Worm (Caenorhabditis elegans) whole organism, early embryonic: ENCODE results near the gene Y82E9BR.8.

ENCODE experiments used
- B0310.2 ChIP-seq: sonication (generic microtip); optimal IDR thresholded peaks from 2 replicates; lab custom pipeline; 2016; ENCODE audit warnings: mild to moderate bottlenecking, missing genetic modification characterization, missing compliant biosample characterization
- F13C5.2 ChIP-seq: sonication (generic microtip); optimal IDR thresholded peaks from 2 replicates; lab custom pipeline; 2017; ENCODE audit warnings: mild to moderate bottlenecking, missing genetic modification characterization, inconsistent platforms, missing compliant biosample characterization
- aly-1 ChIP-seq: sonication (generic microtip); optimal IDR thresholded peaks from 2 replicates; lab custom pipeline; 2016; ENCODE audit warnings: missing genetic modification characterization, missing compliant biosample characterization
- ama-1 ChIP-seq: fragments of 150-350 bp; optimal IDR thresholded peaks from 2 replicates; lab custom pipeline; 2014
- ceh-13 ChIP-seq: fragments of 200-800 bp; sonication (Bioruptor generic); optimal IDR thresholded peaks from 2 replicates; lab custom pipeline; 2018; ENCODE audit warnings: mild to moderate bottlenecking, missing genetic modification characterization, missing compliant biosample characterization
- ceh-36 ChIP-seq: sonication (generic microtip); optimal IDR thresholded peaks from 2 replicates; lab custom pipeline; 2016; ENCODE audit warnings: missing genetic modification characterization, inconsistent platforms, missing compliant biosample characterization
- ets-7 ChIP-seq: sonication (generic microtip); optimal IDR thresholded peaks from 2 replicates; lab custom pipeline; 2016; ENCODE audit warnings: missing genotype, missing genetic modification characterization, missing compliant biosample characterization
- flt-1 ChIP-seq: fragments of 200-800 bp; sonication (Bioruptor generic); IDR thresholded peaks from 2 replicates; pipeline ENCODE4 v1.3.6; 2022; ENCODE audit warnings: missing genetic modification characterization, missing compliant biosample characterization
- hmbx-1 ChIP-seq: sonication (generic microtip); optimal IDR thresholded peaks from 2 replicates; lab custom pipeline; 2016; ENCODE audit warnings: mild to moderate bottlenecking, missing genetic modification characterization, missing compliant biosample characterization
- hmg-4 ChIP-seq: fragments of 200-800 bp; sonication (Bioruptor generic); optimal IDR thresholded peaks from 2 replicates; lab custom pipeline; 2018; ENCODE audit warnings: mild to moderate bottlenecking, missing genetic modification characterization, missing compliant biosample characterization
- hnd-1 ChIP-seq: sonication (generic microtip); optimal IDR thresholded peaks from 2 replicates; lab custom pipeline; 2016; ENCODE audit warnings: missing genetic modification characterization, missing compliant biosample characterization
- pes-1 ChIP-seq: fragments of 200-800 bp; sonication (Bioruptor generic); IDR thresholded peaks from 2 replicates; pipeline ENCODE4 v1.3.6; 2022; ENCODE audit warnings: missing genetic modification reagents, missing genetic modification characterization, missing compliant biosample characterization
- scrt-1 ChIP-seq: fragments of 200-800 bp; sonication (Bioruptor generic); IDR thresholded peaks from 2 replicates; pipeline ENCODE4 v1.3.6; 2022; ENCODE audit warnings: missing genetic modification characterization, missing compliant biosample characterization
- sea-1 ChIP-seq: fragments of 200-800 bp; sonication (Bioruptor generic); conservative IDR thresholded peaks from 2 replicates; pipeline ENCODE4 v1.3.6; 2022; ENCODE audit warnings: missing genetic modification characterization, missing compliant biosample characterization
- tbx-11 ChIP-seq: fragments of 200-800 bp; sonication (Bioruptor generic); IDR thresholded peaks from 2 replicates; pipeline ENCODE4 v1.3.6; 2022; ENCODE audit warnings: missing genetic modification characterization, missing compliant biosample characterization
- tbx-37 ChIP-seq: fragments of 200-800 bp; sonication (Bioruptor generic); conservative IDR thresholded peaks from 2 replicates; pipeline ENCODE4 v1.3.6; 2022; ENCODE audit warnings: missing genetic modification reagents, missing genetic modification characterization, missing compliant biosample characterization
- tra-4 ChIP-seq: sonication (generic microtip); optimal IDR thresholded peaks from 2 replicates; lab custom pipeline; 2017; ENCODE audit warnings: missing genetic modification characterization, missing compliant biosample characterization

Gene Y82E9BR.8

DNA sequence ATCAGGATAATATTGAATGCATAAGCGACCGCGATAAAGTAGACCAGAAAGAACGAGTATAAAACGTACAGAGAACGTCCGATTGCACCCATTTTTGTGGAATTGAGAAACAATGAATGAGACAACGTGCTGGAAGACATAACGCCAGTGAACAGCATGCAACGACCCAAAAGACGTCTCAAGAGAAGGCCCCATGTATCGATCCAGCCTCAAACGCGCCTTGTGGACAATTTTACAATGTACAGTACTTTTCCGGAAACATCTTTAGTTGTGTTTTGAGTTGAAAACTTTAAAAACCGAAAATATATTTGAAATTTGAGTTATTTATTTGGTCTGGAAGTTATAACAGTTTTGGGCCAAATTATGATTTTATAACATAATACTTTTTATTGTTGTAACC, 7.1 kb downstream of the Y82E9BR.8 start, which contains the start of gene Y82E9BL.3:
TSS of gene Y82E9BL.3 (minus strand) at position 101 of the 400 bp plus-strand sequence.
- TF ChIP-seq F13C5.2 (tag; lab: Kevin White, UChicago), result no peak
- TF ChIP-seq ets-7 (tag; lab: Kevin White, UChicago), result no peak
- no peak for TF ChIP-seq aly-1 (tag; lab: Kevin White, UChicago)
- no peak for TF ChIP-seq ama-1 (lab: Kevin White, UChicago)
- no peak for TF ChIP-seq ceh-13
- TF ChIP-seq hmbx-1 (tag; lab: Kevin White, UChicago), result no peak
- TF ChIP-seq ceh-36, result no peak

DNA sequence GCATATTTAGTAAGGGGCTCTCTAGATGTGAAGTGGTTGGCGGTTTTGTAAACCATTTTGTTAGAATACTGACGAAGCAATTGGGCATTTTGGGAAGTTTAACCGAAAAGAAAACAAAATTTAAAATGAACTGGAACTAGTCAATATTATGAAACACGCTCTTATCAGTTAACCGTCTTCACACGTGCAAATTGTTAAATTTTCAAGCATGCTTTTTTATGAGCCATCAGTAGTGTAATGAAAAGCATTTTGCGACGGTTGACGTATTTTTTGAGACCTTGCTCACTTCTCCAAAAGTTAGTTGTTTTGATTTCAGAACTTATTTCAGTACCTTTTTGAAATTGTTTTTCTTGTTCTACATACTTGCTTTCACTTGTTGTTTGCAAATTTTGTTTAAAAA, 8.6 kb downstream of the Y82E9BR.8 start, which contains the start of gene fbxa-25:
TSS of gene fbxa-25 (minus strand) at position 138 of the 400 bp plus-strand sequence.
- TF ChIP-seq hnd-1 (tag; lab: Kevin White, UChicago), result no peak
- TF ChIP-seq F13C5.2 (tag; lab: Kevin White, UChicago), result no peak
- TF ChIP-seq ama-1 (lab: Kevin White, UChicago), result no peak
- no peak for TF ChIP-seq flt-1 (GFP tag; lab: Robert Waterston, UW)
- TF ChIP-seq tbx-37 (GFP tag; lab: Robert Waterston, UW), result no peak
- no peak for TF ChIP-seq tbx-11
- TF ChIP-seq tra-4, result no peak
- TF ChIP-seq pes-1 (GFP tag; lab: Robert Waterston, UW), result no peak
- TF ChIP-seq ets-7 (tag; lab: Kevin White, UChicago), result no peak
- TF ChIP-seq aly-1 (tag; lab: Kevin White, UChicago), result no peak
- no peak for TF ChIP-seq B0310.2 (tag; lab: Kevin White, UChicago)
- no peak for TF ChIP-seq scrt-1
- no peak for TF ChIP-seq sea-1
- TF ChIP-seq hmg-4 (GFP tag; lab: Kevin White, UChicago), result no peak
- no peak for TF ChIP-seq hmbx-1 (tag; lab: Kevin White, UChicago)
- TF ChIP-seq ceh-36, result no peak
- no peak for TF ChIP-seq ceh-13

DNA sequence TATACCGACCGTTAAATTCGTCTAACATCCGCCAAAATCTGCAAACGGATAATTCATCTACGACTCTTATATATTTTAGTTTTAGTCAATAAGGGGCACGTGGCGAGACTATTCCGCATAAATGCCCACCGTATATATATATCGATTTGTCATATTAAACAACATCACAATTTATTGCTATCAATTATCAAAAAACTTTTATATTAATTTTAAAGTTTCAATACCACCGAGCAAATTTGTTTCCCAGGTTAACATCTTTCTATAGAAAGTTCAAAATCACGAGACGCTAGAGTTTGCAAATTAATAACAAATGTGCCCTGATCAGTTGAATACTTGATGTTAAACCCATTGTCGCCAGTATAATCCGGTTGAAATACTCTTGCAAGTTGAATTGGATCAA, 10.3 kb downstream of the Y82E9BR.8 start, which contains the start of gene Y82E9BL.5:
TSS of gene Y82E9BL.5 (minus strand) at position 101 of the 400 bp plus-strand sequence.
- TF ChIP-seq aly-1 (tag; lab: Kevin White, UChicago) (no peak), hmg-4 (GFP tag; lab: Kevin White, UChicago) (no peak), ama-1 (lab: Kevin White, UChicago) (no peak)

DNA sequence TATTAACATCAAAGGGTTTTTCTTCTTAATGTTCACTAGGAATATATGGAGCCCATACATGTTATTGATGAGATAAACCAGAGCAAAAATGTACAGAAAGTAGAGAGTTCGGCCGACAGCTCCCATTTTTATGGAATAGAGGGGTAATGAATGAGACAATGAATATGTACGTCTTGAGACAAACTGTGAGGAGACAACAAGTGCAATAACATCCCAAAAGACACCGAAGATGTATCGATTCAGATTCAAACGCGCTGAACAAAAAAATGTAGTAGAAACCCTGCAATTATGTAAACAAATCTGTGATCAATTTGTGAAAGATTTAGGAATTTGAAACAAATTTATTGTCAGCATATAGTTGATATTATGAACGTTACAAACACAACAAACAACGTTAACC, 10.9 kb downstream of the Y82E9BR.8 start:
- TF ChIP-seq aly-1 (tag; lab: Kevin White, UChicago) (no peak), B0310.2 (tag; lab: Kevin White, UChicago) (no peak), tra-4 (no peak), scrt-1 (no peak), sea-1 (no peak), tbx-11 (no peak), ets-7 (tag; lab: Kevin White, UChicago) (no peak), hmg-4 (GFP tag; lab: Kevin White, UChicago) (no peak), hnd-1 (tag; lab: Kevin White, UChicago) (no peak), pes-1 (GFP tag; lab: Robert Waterston, UW) (no peak), ceh-36 (no peak), ama-1 (lab: Kevin White, UChicago) (no peak), flt-1 (GFP tag; lab: Robert Waterston, UW) (no peak)

DNA sequence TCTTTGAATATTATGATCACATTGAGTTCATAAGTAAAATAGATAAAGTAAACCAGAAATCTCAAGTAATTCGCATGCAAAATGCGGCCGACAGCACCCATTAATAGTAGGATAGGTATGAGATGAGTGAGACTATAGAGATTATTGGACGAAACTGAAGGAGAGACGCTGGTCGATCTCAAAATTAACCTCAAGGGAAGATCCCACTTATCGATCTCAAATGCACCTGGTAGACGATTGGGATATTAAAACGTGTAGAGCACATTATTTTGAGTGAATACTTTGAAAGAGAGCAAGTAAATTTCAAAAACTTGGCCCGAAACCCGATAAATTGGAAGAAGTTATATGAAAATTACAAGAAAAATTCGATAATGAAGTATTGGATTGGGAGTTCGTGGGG, 12.2 kb downstream of the Y82E9BR.8 start, which contains the start of gene Y82E9BL.6:
TSS of gene Y82E9BL.6 (minus strand) at position 101 of the 400 bp plus-strand sequence.
- TF ChIP-seq tbx-11 (no peak), B0310.2 (tag; lab: Kevin White, UChicago) (no peak), flt-1 (GFP tag; lab: Robert Waterston, UW) (no peak), ets-7 (tag; lab: Kevin White, UChicago) (no peak), hmbx-1 (tag; lab: Kevin White, UChicago) (no peak), tra-4 (no peak), ceh-13 (no peak), hmg-4 (GFP tag; lab: Kevin White, UChicago) (no peak), ceh-36 (no peak), ama-1 (lab: Kevin White, UChicago) (no peak), pes-1 (GFP tag; lab: Robert Waterston, UW) (no peak), scrt-1 (no peak), sea-1 (no peak), tbx-37 (GFP tag; lab: Robert Waterston, UW) (no peak), F13C5.2 (tag; lab: Kevin White, UChicago) (no peak), hnd-1 (tag; lab: Kevin White, UChicago) (no peak), aly-1 (tag; lab: Kevin White, UChicago) (no peak)

DNA sequence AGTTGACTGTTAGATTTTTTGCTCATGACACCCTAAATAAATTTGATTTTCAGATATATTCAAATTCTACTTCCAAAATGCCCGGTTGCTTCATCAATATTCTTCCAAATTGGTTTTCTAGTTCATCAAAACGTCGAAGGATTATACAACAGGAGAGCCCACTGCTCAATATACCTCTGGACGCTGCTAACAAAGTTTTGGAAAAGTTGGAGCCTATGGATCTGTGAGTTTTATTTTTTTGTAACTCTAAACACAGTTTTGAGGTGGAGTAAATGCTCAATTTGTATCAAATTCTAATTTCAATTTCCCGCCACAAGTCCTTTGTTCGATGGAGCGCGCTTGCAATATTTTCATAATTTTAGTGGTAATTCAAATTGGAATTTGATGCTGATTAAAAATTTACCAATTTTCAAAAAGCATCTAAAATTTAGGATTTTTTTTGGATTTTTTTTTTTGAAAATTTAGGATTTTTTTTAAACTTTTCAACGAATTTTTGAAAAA, 14.9 kb downstream of the Y82E9BR.8 start, which contains the start of gene fbxa-27:
TSS of gene fbxa-27 (plus strand) at position 51 of the 501 bp plus-strand sequence.
- TF ChIP-seq hmbx-1 (tag; lab: Kevin White, UChicago) (no peak), ceh-13 (no peak), tbx-37 (GFP tag; lab: Robert Waterston, UW) (no peak), flt-1 (GFP tag; lab: Robert Waterston, UW) (no peak), hnd-1 (tag; lab: Kevin White, UChicago) (no peak), ets-7 (tag; lab: Kevin White, UChicago) (no peak), F13C5.2 (tag; lab: Kevin White, UChicago) (no peak), pes-1 (GFP tag; lab: Robert Waterston, UW) (no peak), ama-1 (lab: Kevin White, UChicago) (no peak), scrt-1 (no peak), ceh-36 (no peak), tra-4 (no peak), tbx-11 (no peak)

DNA sequence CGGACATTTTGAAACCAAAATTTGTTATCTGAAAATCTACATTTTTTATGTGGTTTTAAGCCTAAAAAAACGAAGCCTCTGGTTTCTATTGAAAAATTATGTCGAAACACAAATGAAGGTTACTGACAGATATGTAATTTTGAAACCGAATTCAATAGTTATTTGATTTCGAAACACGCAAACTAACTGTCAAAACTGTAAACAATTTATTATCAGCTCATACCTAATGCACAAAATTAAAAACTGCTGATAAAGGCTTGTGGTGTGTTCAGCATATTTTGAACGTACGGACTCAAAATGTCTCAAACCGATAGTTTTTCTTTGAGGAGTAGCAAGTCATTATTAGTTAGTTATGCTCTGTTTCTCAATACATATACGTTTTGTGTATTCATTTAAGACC, 15.4 kb downstream of the Y82E9BR.8 start, which contains the start of gene fbxa-26:
TSS of gene fbxa-26 (minus strand) at position 35 of the 400 bp plus-strand sequence.
- TF ChIP-seq flt-1 (GFP tag; lab: Robert Waterston, UW) (no peak), ets-7 (tag; lab: Kevin White, UChicago) (no peak), B0310.2 (tag; lab: Kevin White, UChicago) (no peak), sea-1 (no peak), tbx-37 (GFP tag; lab: Robert Waterston, UW) (no peak), tra-4 (no peak), aly-1 (tag; lab: Kevin White, UChicago) (no peak), ama-1 (lab: Kevin White, UChicago) (no peak), hmbx-1 (tag; lab: Kevin White, UChicago) (no peak), F13C5.2 (tag; lab: Kevin White, UChicago) (no peak), pes-1 (GFP tag; lab: Robert Waterston, UW) (no peak), tbx-11 (no peak), hmg-4 (GFP tag; lab: Kevin White, UChicago) (no peak), ceh-13 (no peak), scrt-1 (no peak), hnd-1 (tag; lab: Kevin White, UChicago) (no peak), ceh-36 (no peak)
